Fruit fly (Drosophila melanogaster): ENCODE measurements around the gene RpS14b.

RpS14b gene

DNA sequence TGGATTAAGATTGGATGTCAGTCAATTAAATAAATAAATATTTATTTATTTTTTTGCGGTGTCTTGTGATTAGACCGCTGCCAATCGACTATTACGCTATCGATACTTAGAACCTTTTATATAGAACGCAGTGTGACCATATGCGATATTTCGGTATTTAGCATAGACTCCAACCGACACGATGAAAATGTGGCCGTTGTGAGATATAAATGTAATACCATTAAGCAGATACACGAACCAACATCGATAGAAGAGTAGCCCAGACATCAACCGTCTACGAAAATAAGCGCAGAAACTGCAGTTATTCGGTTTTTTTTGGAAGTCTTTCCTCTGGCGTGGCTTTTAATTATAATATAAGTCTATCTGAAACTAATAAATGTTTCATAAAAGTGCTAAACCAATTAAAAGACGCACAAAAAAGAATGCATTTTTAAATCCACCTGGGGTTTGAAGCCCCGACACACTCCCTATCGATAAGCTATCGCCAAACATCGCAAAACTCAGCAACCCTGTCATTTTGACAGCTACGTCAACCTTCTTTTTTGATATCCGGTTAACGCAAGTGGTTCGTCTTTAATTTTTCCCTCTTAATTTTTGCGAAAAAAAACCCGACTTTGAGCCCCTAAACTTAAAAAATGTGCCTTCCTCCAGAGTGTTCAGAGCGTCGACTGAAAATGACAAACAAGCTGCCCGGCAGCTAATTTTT is 1.3 kb upstream of the RpS14b start, which contains the start of the genes Dhdds and RpS14a (continued):
- TF ChIP-seq Asciz (GFP tag; optimal IDR thresholded peaks at IDR 0.05): peak; percentile 43
- no peak for TF ChIP-seq zf30C (GFP tag; optimal IDR thresholded peaks at IDR 0.05)
- peak; percentile 12 for TF ChIP-seq fd64A (GFP tag; optimal IDR thresholded peaks at IDR 0.05)
- TF ChIP-seq org-1 (GFP tag; optimal IDR thresholded peaks at IDR 0.05): peak; percentile 54
- peak; percentile 25 for TF ChIP-seq CG18764 (GFP tag; optimal IDR thresholded peaks at IDR 0.05)
- TF ChIP-seq CG13894 (tag; optimal IDR thresholded peaks at IDR 0.05): no peak
- TF ChIP-seq NC2β (GFP tag; optimal IDR thresholded peaks at IDR 0.05): peak; percentile 88
- peak; percentile 19 for TF ChIP-seq CG1529 (GFP tag; optimal IDR thresholded peaks at IDR 0.05)
- TF ChIP-seq CG6654 (GFP tag; optimal IDR thresholded peaks at IDR 0.05): peak; percentile 8
- no peak for TF ChIP-seq Hand (GFP tag; optimal IDR thresholded peaks at IDR 0.05)
- peak; percentile 73 for TF ChIP-seq Dref (GFP tag; IDR thresholded peaks at IDR 0.05)
- TF ChIP-seq MESR4 (GFP tag; optimal IDR thresholded peaks at IDR 0.05): peak; percentile 86
- no peak for TF ChIP-seq Taf1 (GFP tag; IDR thresholded peaks at IDR 0.05)
- peak; percentile 37; the same call in 1 of the 2 replicates for TF ChIP-seq CG31224 (GFP tag; IDR thresholded peaks at IDR 0.05)
- TF ChIP-seq CG8359 (GFP tag; optimal IDR thresholded peaks at IDR 0.05; ENCODE audit: borderline replicate concordance): peak; percentile 6
- TF ChIP-seq CG7556 (GFP tag; optimal IDR thresholded peaks at IDR 0.05): peak; percentile 51
- no peak for TF ChIP-seq Hr39 (optimal IDR thresholded peaks at IDR 0.05)
- peak; percentile 72 for TF ChIP-seq Bgb (GFP tag; IDR thresholded peaks at IDR 0.05; ENCODE audit: partially characterized antibody)
- peak; percentile 47 for TF ChIP-seq CG3847 (GFP tag; IDR thresholded peaks at IDR 0.05)
- peak; percentile 29 for TF ChIP-seq CG16815 (GFP tag; optimal IDR thresholded peaks at IDR 0.05)
- TF ChIP-seq seq (GFP tag; IDR thresholded peaks at IDR 0.05): peak; percentile 9; the same call in 1 of the 2 replicates
- peak; percentile 25 for TF ChIP-seq Elba2 (GFP tag; optimal IDR thresholded peaks at IDR 0.05)
- 0 out of 3 replicates have a peak, but pooled peaks have one; percentile 11 for TF ChIP-seq Dbx (GFP tag; IDR thresholded peaks at IDR 0.05)
- peak; percentile 67 for TF ChIP-seq CG18599 (GFP tag; optimal IDR thresholded peaks at IDR 0.05)
- TF ChIP-seq Camta (GFP tag; optimal IDR thresholded peaks at IDR 0.05): peak; percentile 59
- peak; percentile 72 for TF ChIP-seq CHES-1-like (GFP tag; optimal IDR thresholded peaks at IDR 0.05)
- TF ChIP-seq ssp (GFP tag; IDR thresholded peaks at IDR 0.05): no peak
- TF ChIP-seq CG12391 (tag; optimal IDR thresholded peaks at IDR 0.05): peak; percentile 63
- peak; percentile 80 for TF ChIP-seq CG7271 (tag; optimal IDR thresholded peaks at IDR 0.05)
- no peak for TF ChIP-seq Hey (tag; optimal IDR thresholded peaks at IDR 0.05)
- TF ChIP-seq chm (GFP tag; IDR thresholded peaks at IDR 0.05): no peak; the same call in 1 of the 2 replicates
- TF ChIP-seq Jarid2 (GFP tag; optimal IDR thresholded peaks at IDR 0.05): peak; percentile 30
- peak; percentile 47 for TF ChIP-seq Xbp1 (GFP tag; optimal IDR thresholded peaks at IDR 0.05)
- peak; percentile 54 for TF ChIP-seq Dp (GFP tag; optimal IDR thresholded peaks at IDR 0.05)
- TF ChIP-seq CG16863 (GFP tag; optimal IDR thresholded peaks at IDR 0.05): peak; percentile 5
- TF ChIP-seq mirr (GFP tag; optimal IDR thresholded peaks at IDR 0.05): no peak
- TF ChIP-seq Rfx (GFP tag; IDR thresholded peaks at IDR 0.05): peak; percentile 53
- peak; percentile 40 for TF ChIP-seq emc (GFP tag; optimal IDR thresholded peaks at IDR 0.05)
- peak; percentile 25 for TF ChIP-seq zen (tag; optimal IDR thresholded peaks at IDR 0.05)
- peak; percentile 72 for TF ChIP-seq CG10147 (GFP tag; optimal IDR thresholded peaks at IDR 0.05)
- TF ChIP-seq lmd (GFP tag; IDR thresholded peaks at IDR 0.05): no peak
- TF ChIP-seq CG34224 (GFP tag; IDR thresholded peaks at IDR 0.05; ENCODE audit: partially characterized antibody): peak; percentile 67; the same call in 2 of the 3 replicates
- peak; percentile 1 for TF ChIP-seq HmgD (GFP tag; optimal IDR thresholded peaks at IDR 0.05)
- TF ChIP-seq Nf-YA (GFP tag; IDR thresholded peaks at IDR 0.05): 0 out of 2 replicates have a peak, but pooled peaks have one; percentile 17
- 0 out of 2 replicates have a peak, but pooled peaks have one; percentile 31 for TF ChIP-seq CG42726 (GFP tag; IDR thresholded peaks at IDR 0.05; ENCODE audit: partially characterized antibody)
- TF ChIP-seq pum (GFP tag; optimal IDR thresholded peaks at IDR 0.05): no peak
- TF ChIP-seq CG15601 (tag; optimal IDR thresholded peaks at IDR 0.05): peak; percentile 74
- peak in 1 of 2 experiments; percentile 25 for TF ChIP-seq bsh (GFP tag; optimal IDR thresholded peaks at IDR 0.05)
- peak; percentile 67 for TF ChIP-seq CG17385 (GFP tag; optimal IDR thresholded peaks at IDR 0.05)
